Fruit fly (Drosophila melanogaster): ENCODE measurements around the gene CG31140.
A peak's percentile ranks its signal among the peaks of the same experiment; 100 is the strongest.

The CG31140 gene

dm6 chr3R:24024688-24025087 lies 61.7 kb downstream of the CG31140 start:
- TF ChIP-seq CG34367 (tag; optimal IDR thresholded peaks at IDR 0.05) (no peak), CG13204 (GFP tag; optimal IDR thresholded peaks at IDR 0.05) (peak; percentile 32), EcR (GFP tag; optimal IDR thresholded peaks at IDR 0.05) (peak; percentile 62)

dm6 chr3R:24025715-24026467 lies 62.9 kb downstream of the CG31140 start:
- TF ChIP-seq CG10348 (GFP tag; IDR thresholded peaks at IDR 0.05) (no peak), CG8301 (tag; optimal IDR thresholded peaks at IDR 0.05) (peak; percentile 26), CG14655 (GFP tag; optimal IDR thresholded peaks at IDR 0.05) (peak; percentile 39), fd96Ca (GFP tag; IDR thresholded peaks at IDR 0.05) (no peak), CG32121 (GFP tag; IDR thresholded peaks at IDR 0.05) (no peak), CG8159 (tag; optimal IDR thresholded peaks at IDR 0.05) (no peak), CG9948 (tag; optimal IDR thresholded peaks at IDR 0.05) (peak; percentile 4), Pif1A (GFP tag; optimal IDR thresholded peaks at IDR 0.05) (peak; percentile 37), CG4496 (GFP tag; IDR thresholded peaks at IDR 0.05) (0 out of 3 replicates have a peak, but pooled peaks have one; percentile 22), Pif1B (GFP tag; optimal IDR thresholded peaks at IDR 0.05) (no peak), EcR (GFP tag; optimal IDR thresholded peaks at IDR 0.05) (no peak)

dm6 chr3R:24026503-24026902 lies 63.5 kb downstream of the CG31140 start:
- TF ChIP-seq fd96Ca (GFP tag; IDR thresholded peaks at IDR 0.05) (0 out of 3 replicates have a peak, but pooled peaks have one; percentile 14), rn (GFP tag; IDR thresholded peaks at IDR 0.05) (no peak), gl (tag; optimal IDR thresholded peaks at IDR 0.05) (no peak), CG32121 (GFP tag; IDR thresholded peaks at IDR 0.05) (peak; percentile 54), CG8159 (tag; optimal IDR thresholded peaks at IDR 0.05) (no peak)

dm6 chr3R:24027222-24027621 lies 64.2 kb downstream of the CG31140 start:
- TF ChIP-seq CG12605 (GFP tag; IDR thresholded peaks at IDR 0.05) (no peak), Snoo (tag; optimal IDR thresholded peaks at IDR 0.05) (no peak), rn (GFP tag; IDR thresholded peaks at IDR 0.05) (no peak), CG10348 (GFP tag; IDR thresholded peaks at IDR 0.05) (no peak), fd96Ca (GFP tag; IDR thresholded peaks at IDR 0.05) (no peak), CG32121 (GFP tag; IDR thresholded peaks at IDR 0.05) (no peak), EcR (GFP tag; optimal IDR thresholded peaks at IDR 0.05) (no peak), D1 (tag; optimal IDR thresholded peaks at IDR 0.05) (no peak), Ets98B (GFP tag; IDR thresholded peaks at IDR 0.05) (no peak), CG34367 (tag; optimal IDR thresholded peaks at IDR 0.05) (no peak), CG8301 (tag; optimal IDR thresholded peaks at IDR 0.05) (no peak), CG15710 (tag; optimal IDR thresholded peaks at IDR 0.05) (no peak), CG8159 (tag; optimal IDR thresholded peaks at IDR 0.05) (no peak), CG4496 (GFP tag; IDR thresholded peaks at IDR 0.05) (no peak), gl (tag; optimal IDR thresholded peaks at IDR 0.05) (no peak)

dm6 chr3R:24031019-24031824 lies 68.2 kb downstream of the CG31140 start:
- TF ChIP-seq CG14655 (GFP tag; optimal IDR thresholded peaks at IDR 0.05) (no peak), Pif1B (GFP tag; optimal IDR thresholded peaks at IDR 0.05) (peak; percentile 66), CG13204 (GFP tag; optimal IDR thresholded peaks at IDR 0.05) (peak; percentile 76), CG34367 (tag; optimal IDR thresholded peaks at IDR 0.05) (no peak), CG8159 (tag; optimal IDR thresholded peaks at IDR 0.05) (peak; percentile 20), CG9948 (tag; optimal IDR thresholded peaks at IDR 0.05) (no peak), CG4496 (GFP tag; IDR thresholded peaks at IDR 0.05) (peak; percentile 71), fd96Ca (GFP tag; IDR thresholded peaks at IDR 0.05) (peak; percentile 51; the same call in 2 of the 3 replicates), CG32121 (GFP tag; IDR thresholded peaks at IDR 0.05) (peak; percentile 57; the same call in 1 of the 2 replicates), CG8301 (tag; optimal IDR thresholded peaks at IDR 0.05) (no peak), Snoo (tag; optimal IDR thresholded peaks at IDR 0.05) (no peak), EcR (GFP tag; optimal IDR thresholded peaks at IDR 0.05) (peak; percentile 61), gl (tag; optimal IDR thresholded peaks at IDR 0.05) (no peak), rn (GFP tag; IDR thresholded peaks at IDR 0.05) (no peak), Pif1A (GFP tag; optimal IDR thresholded peaks at IDR 0.05) (peak; percentile 20), D1 (tag; optimal IDR thresholded peaks at IDR 0.05) (no peak), CG17806 (tag; optimal IDR thresholded peaks at IDR 0.05) (no peak), CG10348 (GFP tag; IDR thresholded peaks at IDR 0.05) (no peak), CG12605 (GFP tag; IDR thresholded peaks at IDR 0.05) (no peak), CG15710 (tag; optimal IDR thresholded peaks at IDR 0.05) (peak; percentile 15), Ets98B (GFP tag; IDR thresholded peaks at IDR 0.05) (peak; percentile 61)

Measured in whole organism, pupa.